Fruit fly (Drosophila melanogaster) whole organism, adult: ENCODE data around the gene CG8028.

ENCODE experiments used
- CG12768 ChIP-seq: fragments of 200-800 bp; sonication (Bioruptor generic); optimal IDR thresholded peaks from 2 replicates; lab custom pipeline; 2017; ENCODE audit warnings: missing biosample characterization, missing genetic modification characterization, mild to moderate bottlenecking, moderate library complexity, missing genetic modification reagents
- CG14711 ChIP-seq: fragments of 200-800 bp; sonication (Bioruptor generic); optimal IDR thresholded peaks from 2 replicates; lab custom pipeline; 2018; ENCODE audit warnings: missing biosample characterization, mild to moderate bottlenecking, missing genetic modification characterization, moderate library complexity
- CG33017 ChIP-seq: fragments of 200-800 bp; sonication (Bioruptor generic); optimal IDR thresholded peaks from 2 replicates; lab custom pipeline; 2018; ENCODE audit warnings: missing biosample characterization, mild to moderate bottlenecking, missing genetic modification characterization, moderate library complexity
- CG5204 ChIP-seq: fragments of 200-800 bp; sonication (Bioruptor generic); optimal IDR thresholded peaks from 2 replicates; lab custom pipeline; 2016; ENCODE audit warnings: missing biosample characterization, missing genetic modification characterization
- CG7045 ChIP-seq: fragments of 200-800 bp; sonication (Bioruptor generic); optimal IDR thresholded peaks from 2 replicates; lab custom pipeline; 2017; ENCODE audit warnings: missing biosample characterization, mild to moderate bottlenecking, missing genetic modification characterization
- Clk ChIP-seq: fragments of 200-800 bp; sonication (Bioruptor generic); optimal IDR thresholded peaks from 2 replicates; lab custom pipeline; 2017; ENCODE audit warnings: missing biosample characterization, missing genetic modification characterization
- Crg-1 ChIP-seq: fragments of 200-800 bp; sonication (Bioruptor generic); optimal IDR thresholded peaks from 2 replicates; lab custom pipeline; 2016; ENCODE audit warnings: missing biosample characterization, missing genetic modification characterization
- Hr96 ChIP-seq: fragments of 200-800 bp; sonication (Bioruptor generic); optimal IDR thresholded peaks from 2 replicates; lab custom pipeline; 2016; ENCODE audit warnings: missing biosample characterization, missing genetic modification characterization
- bab1 ChIP-seq: fragments of 200-800 bp; sonication (Bioruptor generic); optimal IDR thresholded peaks from 3 replicates; lab custom pipeline; 2019; ENCODE audit warnings: missing biosample characterization, mild to moderate bottlenecking, missing genetic modification characterization, moderate library complexity
- kay ChIP-seq: fragments of 200-800 bp; sonication (Bioruptor generic); peaks from one replicate; lab custom pipeline; 2016; ENCODE audit warnings: missing biosample characterization, missing genetic modification characterization, borderline replicate concordance
- ovo ChIP-seq: fragments of 200-800 bp; sonication (Bioruptor generic); optimal IDR thresholded peaks from 2 replicates; lab custom pipeline; 2016; ENCODE audit warnings: missing biosample characterization, missing genetic modification characterization
- pad ChIP-seq: fragments of 200-800 bp; sonication (Bioruptor generic); optimal IDR thresholded peaks from 3 replicates; lab custom pipeline; 2017; ENCODE audit warnings: missing biosample characterization, missing genetic modification characterization, mild to moderate bottlenecking, moderate library complexity, missing genetic modification reagents
- tj ChIP-seq: fragments of 200-800 bp; sonication (Bioruptor generic); optimal IDR thresholded peaks from 3 replicates; lab custom pipeline; 2017; ENCODE audit warnings: missing biosample characterization, mild to moderate bottlenecking, missing genetic modification characterization, moderate library complexity

DNA sequence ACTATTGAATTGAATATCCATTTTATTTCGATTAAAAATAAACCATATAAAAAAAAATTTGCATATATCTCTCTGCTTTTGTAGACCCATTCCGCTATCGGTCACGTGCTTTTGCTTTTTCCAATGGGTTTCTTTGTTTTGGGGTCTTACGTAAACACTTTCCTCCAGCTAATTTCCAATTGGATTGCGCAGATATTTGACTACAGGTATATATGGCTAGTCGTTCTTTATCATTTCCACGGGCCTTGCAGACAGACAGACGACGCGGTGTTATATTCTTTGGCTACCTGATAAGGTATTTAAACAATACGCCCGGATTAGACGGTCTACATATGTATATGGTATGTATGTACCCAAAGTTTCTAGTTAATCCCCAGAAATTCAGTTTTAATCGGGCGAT, 13.2 kb upstream of the CG8028 start:
- TF ChIP-seq CG12768: no peak
- TF ChIP-seq bab1 (GFP tag; lab: Kevin White, UChicago): no peak
- TF ChIP-seq kay: no peak
- no peak for TF ChIP-seq ovo (GFP tag; lab: Kevin White, UChicago)
- no peak for TF ChIP-seq CG14711 (tag; lab: Kevin White, UChicago)
- no peak for TF ChIP-seq Clk (GFP tag; lab: Kevin White, UChicago)
- TF ChIP-seq CG7045 (GFP tag; lab: Kevin White, UChicago): no peak
- no peak for TF ChIP-seq Crg-1 (GFP tag; lab: Kevin White, UChicago)
- no peak for TF ChIP-seq Hr96 (GFP tag; lab: Kevin White, UChicago)
- TF ChIP-seq CG5204 (GFP tag; lab: Kevin White, UChicago): no peak
- TF ChIP-seq CG33017 (tag; lab: Kevin White, UChicago): no peak
- TF ChIP-seq tj (GFP tag; lab: Kevin White, UChicago): no peak
- TF ChIP-seq pad: no peak
